Worm (Caenorhabditis elegans) whole organism, young adult: ENCODE data around the gene fbxb-107.

ENCODE experiments used
- B0336.3 ChIP-seq: fragments of 200-800 bp; sonication (Bioruptor generic); IDR thresholded peaks from 2 replicates; pipeline ENCODE4 v1.3.6; 2022; ENCODE audit warnings: missing genetic modification characterization, missing compliant biosample characterization
- F49E8.2 ChIP-seq: sonication (generic microtip); optimal IDR thresholded peaks from 3 replicates; lab custom pipeline; 2017; ENCODE audit warnings: missing genetic modification characterization, mild to moderate bottlenecking, missing compliant biosample characterization, antibody characterized with exemption, moderate library complexity; ENCODE audit not compliant: insufficient read depth
- ama-1 ChIP-seq, 3 experiments: fragments of 150-350 bp in 1 of 3; sonication (generic microtip) in 2 of 3; optimal IDR thresholded peaks; 2 replicates each; lab custom pipeline; 2014 to 2018; ENCODE audit warnings: missing biosample characterization in 2 of 3, missing genetic modification characterization in 2 of 3, missing genetic modification reagents in 2 of 3
- attf-6 ChIP-seq: fragments of 200-800 bp; sonication (Bioruptor generic); IDR thresholded peaks from 2 replicates; pipeline ENCODE4 v1.3.6; 2022; ENCODE audit warnings: missing genetic modification reagents, missing genetic modification characterization, missing compliant biosample characterization
- ets-4 ChIP-seq: fragments of 200-800 bp; sonication (Bioruptor generic); optimal IDR thresholded peaks from 2 replicates; lab custom pipeline; 2018; ENCODE audit warnings: mild to moderate bottlenecking, missing genetic modification characterization, missing compliant biosample characterization
- lin-35 ChIP-seq, 3 experiments: fragments of 150-350 bp in 2 of 3; sonication (generic microtip) in 1 of 3; optimal IDR thresholded peaks; 2 replicates each; lab custom pipeline; 2014 to 2018; ENCODE audit warnings: missing biosample characterization in 3 of 3, missing genetic modification characterization in 3 of 3, missing genetic modification reagents in 3 of 3
- nfya-1 ChIP-seq: sonication (generic microtip); optimal IDR thresholded peaks from 2 replicates; lab custom pipeline; 2017; ENCODE audit warnings: antibody characterized with exemption, missing compliant biosample characterization, missing genetic modification characterization, borderline replicate concordance; ENCODE audit not compliant: insufficient read depth
- pha-4 ChIP-seq: fragments of 150-350 bp; sonication (generic microtip); optimal IDR thresholded peaks from 2 replicates; lab custom pipeline; 2014; ENCODE audit warnings: missing biosample characterization, missing genetic modification reagents, missing genetic modification characterization
- somi-1 ChIP-seq: fragments of 200-800 bp; sonication (Bioruptor generic); optimal IDR thresholded peaks from 2 replicates; lab custom pipeline; 2018; ENCODE audit warnings: mild to moderate bottlenecking, missing genetic modification characterization, missing compliant biosample characterization
- unc-130 ChIP-seq: sonication (generic microtip); optimal IDR thresholded peaks from 2 replicates; lab custom pipeline; 2016; ENCODE audit warnings: missing genetic modification reagents, missing genetic modification characterization, missing compliant biosample characterization
- unc-62 ChIP-seq: fragments of 150-350 bp; optimal IDR thresholded peaks from 2 replicates; lab custom pipeline; 2014; ENCODE audit warnings: missing biosample characterization, missing genetic modification reagents, missing genetic modification characterization

DNA sequence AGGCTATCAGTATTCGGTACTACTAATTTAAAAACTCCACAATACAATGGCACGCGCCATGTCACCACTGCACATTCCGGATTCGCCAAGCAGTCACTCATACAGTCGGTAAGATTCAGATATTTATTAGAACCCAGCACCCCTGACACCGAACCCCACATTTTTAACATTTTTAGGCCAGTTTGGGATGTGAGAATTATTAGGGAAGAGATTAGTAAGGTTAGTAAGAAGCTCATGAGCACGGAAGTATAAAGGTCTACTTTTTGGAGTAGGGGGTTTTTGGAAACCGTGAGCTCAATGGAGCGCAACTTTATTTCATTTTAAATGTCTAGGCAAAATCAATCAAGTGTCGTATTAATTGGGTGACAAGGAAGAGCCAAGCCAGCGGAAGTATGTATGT is 618 bp upstream of the fbxb-107 start, which contains the start of gene F29A7.8:
- TF ChIP-seq lin-35 (GFP tag; optimal IDR thresholded peaks at IDR 0.05; lab: Kevin White, UChicago), result no peak
- TF ChIP-seq nfya-1 (tag; lab: Kevin White, UChicago), result no peak
- no peak for TF ChIP-seq somi-1
- TF ChIP-seq ama-1 (optimal IDR thresholded peaks at IDR 0.05; lab: Kevin White, UChicago), result no peak
- TF ChIP-seq ama-1 (GFP tag; optimal IDR thresholded peaks at IDR 0.05; lab: Kevin White, UChicago), result no peak
- no peak for TF ChIP-seq unc-62 (GFP tag; lab: Kevin White, UChicago)
- TF ChIP-seq F49E8.2 (tag; lab: Kevin White, UChicago), result no peak
- no peak for TF ChIP-seq ets-4 (GFP tag; lab: Kevin White, UChicago)
- no peak for TF ChIP-seq unc-130
- no peak for TF ChIP-seq attf-6 (GFP tag; lab: Robert Waterston, UW)
- TF ChIP-seq B0336.3 (GFP tag; lab: Robert Waterston, UW), result no peak
- TF ChIP-seq pha-4 (tag; lab: Kevin White, UChicago), result no peak
